Fruit fly (Drosophila melanogaster): Measurements from ENCODE around the gene SREBP.

DNA sequence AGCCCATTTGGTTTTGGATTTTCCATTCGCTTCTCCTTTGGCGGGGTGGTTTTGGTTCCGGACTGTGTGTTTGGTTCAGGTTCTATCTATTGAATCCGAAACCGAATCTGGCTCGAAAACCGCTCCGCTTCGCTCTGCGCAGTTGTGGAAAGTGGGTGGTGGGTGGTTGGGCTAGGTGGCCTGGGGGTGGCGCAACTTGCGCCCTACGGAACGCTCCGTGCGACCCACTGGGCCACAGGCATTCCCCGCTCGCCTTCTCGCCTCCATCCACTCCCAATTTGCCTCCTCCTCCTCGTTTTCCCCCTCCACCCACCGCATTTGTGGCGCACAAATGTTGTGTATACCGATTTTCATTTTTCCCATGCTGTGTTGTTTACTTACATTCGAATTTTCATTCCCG, 25.0 kb downstream of the SREBP start:
- TF ChIP-seq CG14711 (tag; optimal IDR thresholded peaks at IDR 0.05) (no peak), CG5204 (GFP tag; optimal IDR thresholded peaks at IDR 0.05) (no peak), ovo (GFP tag; optimal IDR thresholded peaks at IDR 0.05) (no peak), Mnt (GFP tag; optimal IDR thresholded peaks at IDR 0.05) (no peak), toe (GFP tag; optimal IDR thresholded peaks at IDR 0.05) (no peak), bab1 (GFP tag; optimal IDR thresholded peaks at IDR 0.05) (no peak), CG7101 (tag; optimal IDR thresholded peaks at IDR 0.05) (no peak), Crg-1 (GFP tag; optimal IDR thresholded peaks at IDR 0.05) (no peak), CG7045 (GFP tag; optimal IDR thresholded peaks at IDR 0.05) (no peak), CG33017 (tag; optimal IDR thresholded peaks at IDR 0.05) (no peak), CG12768 (GFP tag; optimal IDR thresholded peaks at IDR 0.05) (no peak), kay (GFP tag; ENCODE audit: borderline replicate concordance) (no peak), cic (GFP tag; optimal IDR thresholded peaks at IDR 0.05) (no peak), CG1620 (GFP tag; optimal IDR thresholded peaks at IDR 0.05) (no peak)

Measured in whole organism, adult.